ENCODE assay signal across 6 worm cellular contexts in the genomic region with DNA sequence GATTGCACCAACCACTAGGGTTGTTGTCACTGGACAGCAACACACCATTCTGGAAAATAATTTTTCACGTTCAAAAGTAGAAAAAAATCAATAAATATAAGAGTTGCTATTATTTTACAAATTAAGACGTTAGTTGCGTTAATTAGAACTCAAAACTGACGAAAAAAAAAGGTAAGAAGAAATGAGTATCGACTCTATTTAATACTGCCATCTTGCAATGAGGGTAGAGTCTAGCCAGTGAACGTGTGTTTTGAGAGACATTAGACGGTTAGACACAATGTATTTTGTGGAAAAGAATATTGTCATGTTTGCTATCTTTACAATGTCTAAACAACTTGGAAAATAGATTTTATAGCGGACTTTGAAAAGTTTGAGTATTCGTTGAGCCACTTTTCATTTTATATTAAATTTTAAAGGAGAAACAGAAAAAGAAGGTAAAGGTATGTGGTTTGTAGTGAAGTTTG.
TF ChIP-seq lines count a peak whose summit lies in the region.

Gene cdr-6, minus strand, starts transcription at position 51 of the 464 bp plus-strand sequence.

TF ChIP-seq in whole organism, L1 larva, 84 proteins besides CTCF, POLR2A, EP300 and RAD21 (continues in another document):
- TF ChIP-seq pax-3 (tag; optimal IDR thresholded peaks at IDR 0.05; lab: Kevin White, UChicago) (no peak), aha-1 (tag; optimal IDR thresholded peaks at IDR 0.05; lab: Kevin White, UChicago) (no peak), nhr-20 (tag; optimal IDR thresholded peaks at IDR 0.05; lab: Kevin White, UChicago) (peak; percentile 72), nhr-84 (tag; optimal IDR thresholded peaks at IDR 0.05; lab: Kevin White, UChicago) (no peak), sox-4 (tag; optimal IDR thresholded peaks at IDR 0.05; lab: Kevin White, UChicago) (no peak), mep-1 (tag; optimal IDR thresholded peaks at IDR 0.05; lab: Kevin White, UChicago) (peak; percentile 5), efl-1 (optimal IDR thresholded peaks at IDR 0.05; lab: Kevin White, UChicago) (peak in 1 of 2 experiments; percentile 13), efl-1 (GFP tag; optimal IDR thresholded peaks at IDR 0.05 in 1 of 2; lab: Kevin White, UChicago) (no peak), nhr-71 (tag; optimal IDR thresholded peaks at IDR 0.05; lab: Kevin White, UChicago) (peak; percentile 36), C34B4.2 (tag; optimal IDR thresholded peaks at IDR 0.05; lab: Kevin White, UChicago) (no peak), sptf-1 (tag; optimal IDR thresholded peaks at IDR 0.05; lab: Kevin White, UChicago) (no peak), dpl-1 (GFP tag; optimal IDR thresholded peaks at IDR 0.05; lab: Kevin White, UChicago) (no peak), nhr-28 (tag; optimal IDR thresholded peaks at IDR 0.05; lab: Kevin White, UChicago) (peak; percentile 13), irx-1 (tag; optimal IDR thresholded peaks at IDR 0.05; lab: Kevin White, UChicago) (no peak)

TF ChIP-seq in whole organism, L2 larva, 48 proteins besides CTCF, POLR2A, EP300 and RAD21:
- TF ChIP-seq ZK546.5 (tag; optimal IDR thresholded peaks at IDR 0.05; lab: Kevin White, UChicago) (no peak), fos-1 (tag; optimal IDR thresholded peaks at IDR 0.05; lab: Kevin White, UChicago) (peak; percentile 30), lsy-2 (tag; optimal IDR thresholded peaks at IDR 0.05; lab: Kevin White, UChicago) (peak in 1 of 2 experiments; percentile 3), C34F6.9 (tag; optimal IDR thresholded peaks at IDR 0.05; lab: Kevin White, UChicago) (peak; percentile 32), sma-9 (GFP tag; optimal IDR thresholded peaks at IDR 0.05; lab: Kevin White, UChicago) (peak; percentile 65), sma-9 (tag; optimal IDR thresholded peaks at IDR 0.05; lab: Kevin White, UChicago) (no peak), F13H6.1 (tag; optimal IDR thresholded peaks at IDR 0.05; lab: Kevin White, UChicago) (peak; percentile 18), snpc-4 (tag; optimal IDR thresholded peaks at IDR 0.05; lab: Kevin White, UChicago) (no peak), gmeb-1 (tag; optimal IDR thresholded peaks at IDR 0.05; lab: Kevin White, UChicago) (no peak)

TF ChIP-seq in whole organism, L3 larva, 47 proteins besides CTCF, POLR2A, EP300 and RAD21:
- TF ChIP-seq ama-1 (optimal IDR thresholded peaks at IDR 0.05; lab: Kevin White, UChicago) (no peak), pqm-1 (tag; optimal IDR thresholded peaks at IDR 0.05; lab: Kevin White, UChicago) (peak; percentile 63), elt-2 (tag; optimal IDR thresholded peaks at IDR 0.05; lab: Kevin White, UChicago) (peak; percentile 46), nhr-23 (tag; optimal IDR thresholded peaks at IDR 0.05; lab: Kevin White, UChicago) (peak; percentile 9), unc-62 (GFP tag; optimal IDR thresholded peaks at IDR 0.05; lab: Kevin White, UChicago) (no peak), pha-4 (tag; optimal IDR thresholded peaks at IDR 0.05; lab: Kevin White, UChicago) (peak; percentile 61), nhr-28 (tag; optimal IDR thresholded peaks at IDR 0.05; lab: Kevin White, UChicago) (no peak), ceh-28 (tag; optimal IDR thresholded peaks at IDR 0.05; lab: Kevin White, UChicago) (peak; percentile 28)

TF ChIP-seq in whole organism, L4 larva, 104 proteins besides CTCF, POLR2A, EP300 and RAD21 (continues in another document):
- TF ChIP-seq nhr-28 (tag; optimal IDR thresholded peaks at IDR 0.05; lab: Kevin White, UChicago) (peak; percentile 77), php-3 (GFP tag; IDR thresholded peaks at IDR 0.05; lab: Robert Waterston, UW) (no peak), madf-9 (GFP tag; conservative IDR thresholded peaks at IDR 0.05; lab: Robert Waterston, UW) (no peak), hmg-1.1 (GFP tag; IDR thresholded peaks at IDR 0.05; lab: Robert Waterston, UW) (0 out of 2 replicates have a peak, but pooled peaks have one; percentile 10), F44E2.7 (GFP tag; IDR thresholded peaks at IDR 0.05; lab: Robert Waterston, UW) (no peak), F49E8.2 (tag; optimal IDR thresholded peaks at IDR 0.05; lab: Kevin White, UChicago; ENCODE audit: borderline replicate concordance) (no peak), lin-1 (GFP tag; IDR thresholded peaks at IDR 0.05; lab: Robert Waterston, UW) (no peak), T20F7.1 (GFP tag; optimal IDR thresholded peaks at IDR 0.05; lab: Kevin White, UChicago) (peak; percentile 18), nhr-11 (tag; optimal IDR thresholded peaks at IDR 0.05; lab: Kevin White, UChicago) (no peak), fkh-10 (GFP tag; optimal IDR thresholded peaks at IDR 0.05; lab: Kevin White, UChicago) (no peak), ama-1 (optimal IDR thresholded peaks at IDR 0.05; lab: Kevin White, UChicago) (no peak), spr-3 (GFP tag; optimal IDR thresholded peaks at IDR 0.05; lab: Kevin White, UChicago) (no peak), lin-13 (GFP tag; optimal IDR thresholded peaks at IDR 0.05; lab: Kevin White, UChicago) (no peak), saeg-2 (GFP tag; IDR thresholded peaks at IDR 0.05; lab: Robert Waterston, UW) (no peak), mdl-1 (tag; optimal IDR thresholded peaks at IDR 0.05; lab: Kevin White, UChicago) (peak in 1 of 2 experiments; percentile 24), mep-1 (tag; optimal IDR thresholded peaks at IDR 0.05; lab: Kevin White, UChicago) (peak; percentile 12), lin-38 (GFP tag; IDR thresholded peaks at IDR 0.05; lab: Robert Waterston, UW) (no peak), unc-62 (GFP tag; optimal IDR thresholded peaks at IDR 0.05 in 1 of 2; lab: Kevin White, UChicago) (peak in 1 of 2 experiments; percentile 83), unc-62 (tag; optimal IDR thresholded peaks at IDR 0.05; lab: Kevin White, UChicago) (no peak), daf-8 (GFP tag; IDR thresholded peaks at IDR 0.05; lab: Robert Waterston, UW) (no peak)

TF ChIP-seq in whole organism, mixed stage, embryonic, 35 proteins besides CTCF, POLR2A, EP300 and RAD21:
- no peak for TF ChIP-seq elt-3 (tag; optimal IDR thresholded peaks at IDR 0.05; lab: Kevin White, UChicago)
- TF ChIP-seq mls-2 (tag; optimal IDR thresholded peaks at IDR 0.05; lab: Kevin White, UChicago) = no peak
- TF ChIP-seq ces-1 (GFP tag; optimal IDR thresholded peaks at IDR 0.05; lab: Kevin White, UChicago) = peak; percentile 22
- no peak for TF ChIP-seq unc-120 (tag; optimal IDR thresholded peaks at IDR 0.05; lab: Kevin White, UChicago; ENCODE audit: poor library complexity, severe bottlenecking)

TF ChIP-seq in whole organism, young adult, 124 proteins besides CTCF, POLR2A, EP300 and RAD21:
- TF ChIP-seq let-607 (tag; optimal IDR thresholded peaks at IDR 0.05; lab: Kevin White, UChicago) = no peak
- TF ChIP-seq nhr-80 (tag; optimal IDR thresholded peaks at IDR 0.05; lab: Kevin White, UChicago) = peak; percentile 15
- TF ChIP-seq hmg-1.2 (GFP tag; IDR thresholded peaks at IDR 0.05; lab: Robert Waterston, UW) = peak; percentile 44; the same call in 1 of the 2 replicates
- TF ChIP-seq xnd-1 (tag; optimal IDR thresholded peaks at IDR 0.05; lab: Kevin White, UChicago) = no peak
- no peak for TF ChIP-seq T07F8.4 (tag; optimal IDR thresholded peaks at IDR 0.05; lab: Kevin White, UChicago)
